Worm (Caenorhabditis elegans): ENCODE results near the gene C29E4.11.

Gene C29E4.11

ce11 chrIII:7978723-7979122 is 20.8 kb upstream of the C29E4.11 start (continued):
- peak; percentile 74 for TF ChIP-seq nhr-71 (tag; optimal IDR thresholded peaks at IDR 0.05)
- no peak for TF ChIP-seq ceh-90 (tag; optimal IDR thresholded peaks at IDR 0.05)
- TF ChIP-seq tlp-1 (tag; optimal IDR thresholded peaks at IDR 0.05), result no peak
- TF ChIP-seq sup-37 (GFP tag; optimal IDR thresholded peaks at IDR 0.05), result no peak
- TF ChIP-seq grh-1 (GFP tag; IDR thresholded peaks at IDR 0.05), result no peak
- no peak for TF ChIP-seq egl-13 (tag; optimal IDR thresholded peaks at IDR 0.05)
- peak; percentile 59 for TF ChIP-seq swsn-7 (tag; optimal IDR thresholded peaks at IDR 0.05)
- TF ChIP-seq ceh-63 (GFP tag; optimal IDR thresholded peaks at IDR 0.05), result no peak
- TF ChIP-seq Y116A8C.19 (tag; optimal IDR thresholded peaks at IDR 0.05; ENCODE audit: borderline replicate concordance), result no peak
- TF ChIP-seq tbx-2 (tag; optimal IDR thresholded peaks at IDR 0.05), result peak; percentile 51
- TF ChIP-seq lir-3 (tag; optimal IDR thresholded peaks at IDR 0.05; ENCODE audit: poor library complexity), result no peak
- no peak for TF ChIP-seq ztf-11 (tag; optimal IDR thresholded peaks at IDR 0.05)
- TF ChIP-seq mdl-1 (tag; optimal IDR thresholded peaks at IDR 0.05), result no peak
- peak in 1 of 6 experiments; percentile 57 for TF ChIP-seq elt-3 (tag; optimal IDR thresholded peaks at IDR 0.05)
- TF ChIP-seq sox-4 (tag; optimal IDR thresholded peaks at IDR 0.05), result no peak

ce11 chrIII:7978289-7978688 is 20.4 kb upstream of the C29E4.11 start:
- TF ChIP-seq mep-1 (tag; optimal IDR thresholded peaks at IDR 0.05) (peak; percentile 4), efl-1 (optimal IDR thresholded peaks at IDR 0.05) (no peak), efl-1 (GFP tag; optimal IDR thresholded peaks at IDR 0.05 in 1 of 2) (peak in 1 of 2 experiments; percentile 40), nhr-90 (tag; optimal IDR thresholded peaks at IDR 0.05; ENCODE audit: poor library complexity) (no peak), fkh-10 (GFP tag; optimal IDR thresholded peaks at IDR 0.05) (no peak), zag-1 (tag; optimal IDR thresholded peaks at IDR 0.05) (no peak)

DNA sequence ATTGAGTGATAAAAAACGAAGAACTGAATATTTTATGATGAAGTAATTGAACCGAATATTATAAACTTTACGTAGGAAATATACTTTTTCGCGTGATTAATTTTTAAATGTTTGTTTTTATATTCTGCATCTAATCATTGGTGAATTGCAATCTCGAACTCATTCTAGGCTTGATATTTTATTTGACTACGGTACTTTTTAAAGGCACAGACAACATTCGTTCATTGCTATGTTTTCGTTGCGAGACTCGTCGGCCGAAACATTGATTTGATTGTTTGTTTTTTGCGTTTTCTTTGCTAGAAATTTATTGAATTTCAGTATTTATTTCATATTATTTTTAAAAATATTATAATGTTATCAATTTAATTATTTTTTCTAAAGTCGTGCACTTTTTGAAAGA is 19.9 kb upstream of the C29E4.11 start, which contains the start of gene C06G4.4:
Gene C06G4.4, minus strand, starts transcription at position 36 of the 400 bp plus-strand sequence.
- TF ChIP-seq nhr-71 (tag; optimal IDR thresholded peaks at IDR 0.05) (no peak), pag-3 (tag; optimal IDR thresholded peaks at IDR 0.05; ENCODE audit: borderline replicate concordance, insufficient read depth) (no peak), fos-1 (tag; optimal IDR thresholded peaks at IDR 0.05) (no peak), skn-1 (tag; optimal IDR thresholded peaks at IDR 0.05) (no peak), nhr-85 (tag) (no peak), xbp-1 (tag; optimal IDR thresholded peaks at IDR 0.05) (no peak), efl-3 (GFP tag; optimal IDR thresholded peaks at IDR 0.05) (no peak)

DNA sequence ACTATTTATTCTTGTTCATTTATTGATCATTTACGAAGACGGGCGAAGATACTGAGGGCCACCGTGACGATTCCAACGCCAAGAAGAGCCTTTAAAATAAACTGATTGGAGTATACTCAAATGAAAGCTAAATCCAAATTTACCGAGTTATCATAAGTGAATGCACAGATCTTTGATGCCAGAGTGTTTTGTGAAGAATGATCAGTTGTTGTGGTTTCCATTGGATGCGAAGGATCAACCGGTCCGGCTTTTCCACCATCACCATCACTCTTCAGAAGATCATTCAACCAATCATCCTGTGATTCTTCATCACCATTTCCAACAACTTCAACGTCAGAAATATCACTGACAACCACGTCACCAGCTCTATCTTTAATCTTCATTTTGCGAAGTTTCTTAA is 19.3 kb upstream of the C29E4.11 start:
- TF ChIP-seq C34B4.2 (tag; optimal IDR thresholded peaks at IDR 0.05) (no peak), nhr-71 (tag; optimal IDR thresholded peaks at IDR 0.05) (no peak), lin-35 (GFP tag; optimal IDR thresholded peaks at IDR 0.05) (peak in 1 of 2 experiments; percentile 9), ama-1 (optimal IDR thresholded peaks at IDR 0.05) (peak; percentile 45), aly-2 (tag; optimal IDR thresholded peaks at IDR 0.05) (peak; percentile 64), fkh-8 (tag; optimal IDR thresholded peaks at IDR 0.05) (no peak), nhr-85 (tag) (peak; percentile 13), zag-1 (tag; optimal IDR thresholded peaks at IDR 0.05) (no peak), dsc-1 (tag; optimal IDR thresholded peaks at IDR 0.05) (peak; percentile 3)

- TF ChIP-seq ceh-63 (GFP tag; optimal IDR thresholded peaks at IDR 0.05) (no peak), xbp-1 (tag; optimal IDR thresholded peaks at IDR 0.05) (peak; percentile 4), lin-35 (GFP tag; optimal IDR thresholded peaks at IDR 0.05) (peak in 1 of 2 experiments; percentile 39), mef-2 (tag; optimal IDR thresholded peaks at IDR 0.05) (no peak), lin-15B (tag; optimal IDR thresholded peaks at IDR 0.05) (no peak), C16A3.4 (tag; optimal IDR thresholded peaks at IDR 0.05) (peak; percentile 16), unc-98 (GFP tag; IDR thresholded peaks at IDR 0.05) (no peak), nhr-12 (tag; optimal IDR thresholded peaks at IDR 0.05) (no peak), fos-1 (tag; optimal IDR thresholded peaks at IDR 0.05) (no peak), dsc-1 (tag; optimal IDR thresholded peaks at IDR 0.05) (no peak), C34B4.2 (tag; optimal IDR thresholded peaks at IDR 0.05) (no peak), ets-5 (GFP tag; IDR thresholded peaks at IDR 0.05) (no peak), aha-1 (tag; optimal IDR thresholded peaks at IDR 0.05) (no peak), alr-1 (tag; optimal IDR thresholded peaks at IDR 0.05; ENCODE audit: borderline replicate concordance) (no peak), pqm-1 (tag; optimal IDR thresholded peaks at IDR 0.05) (no peak), snu-23 (GFP tag; optimal IDR thresholded peaks at IDR 0.05) (peak; percentile 50), elt-2 (tag; optimal IDR thresholded peaks at IDR 0.05) (peak; percentile 34), fkh-4 (tag; optimal IDR thresholded peaks at IDR 0.05; ENCODE audit: borderline replicate concordance) (no peak), efl-1 (optimal IDR thresholded peaks at IDR 0.05) (no peak), efl-1 (GFP tag; optimal IDR thresholded peaks at IDR 0.05 in 1 of 2) (peak in 1 of 2 experiments; percentile 82)
Measured at ce11 chrIII:7973968-7974607, 16.2 kb upstream of the C29E4.11 start.
